Fruit fly (Drosophila melanogaster): Measurements from ENCODE around the gene CG11601.

The CG11601 gene

dm6 chr2L:309812-310431, 26.9 kb upstream of the CG11601 start (continued):
- peak; percentile 64; the same call in 1 of the 4 replicates for TF ChIP-seq chinmo (GFP tag; IDR thresholded peaks at IDR 0.05; ENCODE audit: partially characterized antibody)
- TF ChIP-seq peb (GFP tag; IDR thresholded peaks at IDR 0.05) = no peak
- no peak for TF ChIP-seq ewg (GFP tag; optimal IDR thresholded peaks at IDR 0.05)
- TF ChIP-seq NFAT (GFP tag; IDR thresholded peaks at IDR 0.05) = peak; percentile 5; the same call in 1 of the 2 replicates
- TF ChIP-seq abd-A (tag; optimal IDR thresholded peaks at IDR 0.05) = peak; percentile 61
- no peak for TF ChIP-seq wor (GFP tag; IDR thresholded peaks at IDR 0.05)
- TF ChIP-seq Jarid2 (GFP tag; optimal IDR thresholded peaks at IDR 0.05) = peak; percentile 71
- TF ChIP-seq CG6272 (GFP tag; IDR thresholded peaks at IDR 0.05) = no peak
- TF ChIP-seq CG5245 (GFP tag; optimal IDR thresholded peaks at IDR 0.05) = no peak
- no peak for TF ChIP-seq MTF-1 (GFP tag; optimal IDR thresholded peaks at IDR 0.05; ENCODE audit: borderline replicate concordance)
- no peak for TF ChIP-seq vnd (GFP tag; IDR thresholded peaks at IDR 0.05; ENCODE audit: partially characterized antibody)
- TF ChIP-seq Xbp1 (GFP tag; optimal IDR thresholded peaks at IDR 0.05) = no peak
- TF ChIP-seq Chrac-16 (GFP tag; optimal IDR thresholded peaks at IDR 0.05) = no peak
- TF ChIP-seq sens (GFP tag) = no peak
- no peak for TF ChIP-seq Mad (GFP tag; optimal IDR thresholded peaks at IDR 0.05)
- no peak for TF ChIP-seq Dfd (GFP tag; optimal IDR thresholded peaks at IDR 0.05)
- TF ChIP-seq CG8359 (GFP tag; optimal IDR thresholded peaks at IDR 0.05; ENCODE audit: borderline replicate concordance) = no peak
- no peak for TF ChIP-seq ind (GFP tag; optimal IDR thresholded peaks at IDR 0.05)
- no peak for TF ChIP-seq repo (GFP tag; optimal IDR thresholded peaks at IDR 0.05)
- TF ChIP-seq CG17612 (GFP tag; IDR thresholded peaks at IDR 0.05) = no peak
- TF ChIP-seq stwl (tag; optimal IDR thresholded peaks at IDR 0.05) = no peak
- no peak for TF ChIP-seq CG17359 (tag; optimal IDR thresholded peaks at IDR 0.05)
- no peak for TF ChIP-seq CG17829 (tag; optimal IDR thresholded peaks at IDR 0.05)
- no peak for TF ChIP-seq CG14441 (GFP tag; IDR thresholded peaks at IDR 0.05)
- no peak for TF ChIP-seq Ada2b (GFP tag; IDR thresholded peaks at IDR 0.05)
- TF ChIP-seq schlank (tag; optimal IDR thresholded peaks at IDR 0.05) = no peak
- no peak for TF ChIP-seq CG14710 (tag; optimal IDR thresholded peaks at IDR 0.05)
- TF ChIP-seq Bgb (GFP tag; IDR thresholded peaks at IDR 0.05; ENCODE audit: partially characterized antibody) = 0 out of 2 replicates have a peak, but pooled peaks have one; percentile 26
- no peak for TF ChIP-seq Eip74EF (GFP tag; optimal IDR thresholded peaks at IDR 0.05)
- TF ChIP-seq az2 (GFP tag; optimal IDR thresholded peaks at IDR 0.05) = no peak
- 0 out of 2 replicates have a peak, but pooled peaks have one; percentile 22 for TF ChIP-seq CG16779 (GFP tag; IDR thresholded peaks at IDR 0.05)
- TF ChIP-seq oc (tag; optimal IDR thresholded peaks at IDR 0.05) = no peak
- no peak for TF ChIP-seq knrl (GFP tag; IDR thresholded peaks at IDR 0.05; ENCODE audit: partially characterized antibody)
- no peak for TF ChIP-seq unc-4 (GFP tag; IDR thresholded peaks at IDR 0.05; ENCODE audit: partially characterized antibody)
- TF ChIP-seq hbn (GFP tag; IDR thresholded peaks at IDR 0.05; ENCODE audit: partially characterized antibody) = 0 out of 2 replicates have a peak, but pooled peaks have one; percentile 23
- no peak for TF ChIP-seq sc (optimal IDR thresholded peaks at IDR 0.05)
- no peak for TF ChIP-seq sc (GFP tag; optimal IDR thresholded peaks at IDR 0.05)
- no peak for TF ChIP-seq CG17328 (GFP tag; IDR thresholded peaks at IDR 0.05)
- no peak for TF ChIP-seq Sox100B (GFP tag; optimal IDR thresholded peaks at IDR 0.05)
- TF ChIP-seq CG30403 (GFP tag; optimal IDR thresholded peaks at IDR 0.05) = no peak
- no peak for TF ChIP-seq NK7.1 (GFP tag; optimal IDR thresholded peaks at IDR 0.05)
- TF ChIP-seq bsh (GFP tag; optimal IDR thresholded peaks at IDR 0.05) = no peak
- TF ChIP-seq crp (GFP tag; optimal IDR thresholded peaks at IDR 0.05) = no peak
- no peak for TF ChIP-seq Atf6 (GFP tag; IDR thresholded peaks at IDR 0.05)
- no peak for TF ChIP-seq CG15696 (tag; optimal IDR thresholded peaks at IDR 0.05)
- TF ChIP-seq Ptx1 (GFP tag; IDR thresholded peaks at IDR 0.05) = no peak
- TF ChIP-seq cg (GFP tag; optimal IDR thresholded peaks at IDR 0.05) = no peak
- no peak for TF ChIP-seq CG2889 (GFP tag; IDR thresholded peaks at IDR 0.05)
- TF ChIP-seq CG31441 (GFP tag; IDR thresholded peaks at IDR 0.05) = no peak

Measured in whole organism, embryonic.